Fruit fly (Drosophila melanogaster): Measurements from ENCODE around the gene CG9705.

Gene CG9705

dm6 chr3L:16805806-16806719 lies 26.2 kb downstream of the CG9705 start (continued):
- TF ChIP-seq Sin3A (optimal IDR thresholded peaks at IDR 0.05), result no peak
- no peak for TF ChIP-seq Atf3 (GFP tag; optimal IDR thresholded peaks at IDR 0.05)
- TF ChIP-seq CG17829 (tag; optimal IDR thresholded peaks at IDR 0.05), result peak; percentile 27
- no peak for TF ChIP-seq ems (GFP tag; optimal IDR thresholded peaks at IDR 0.05)
- TF ChIP-seq CG8944 (GFP tag; optimal IDR thresholded peaks at IDR 0.05), result peak; percentile 9
- peak; percentile 16 for TF ChIP-seq Xbp1 (GFP tag; optimal IDR thresholded peaks at IDR 0.05)
- peak; percentile 91 for TF ChIP-seq sens (GFP tag)
- TF ChIP-seq bowl (GFP tag; IDR thresholded peaks at IDR 0.05), result no peak
- peak; percentile 56 for TF ChIP-seq HLH54F (GFP tag; optimal IDR thresholded peaks at IDR 0.05)
- no peak for TF ChIP-seq insv (GFP tag; optimal IDR thresholded peaks at IDR 0.05)
- peak; percentile 23 for TF ChIP-seq PHDP (tag; optimal IDR thresholded peaks at IDR 0.05)
- TF ChIP-seq BtbVII (GFP tag; optimal IDR thresholded peaks at IDR 0.05), result peak; percentile 54
- TF ChIP-seq CG1602 (GFP tag; optimal IDR thresholded peaks at IDR 0.05), result peak; percentile 10
- TF ChIP-seq nom (GFP tag; optimal IDR thresholded peaks at IDR 0.05), result no peak
- no peak for TF ChIP-seq ac (GFP tag; optimal IDR thresholded peaks at IDR 0.05)
- TF ChIP-seq CG7556 (GFP tag; optimal IDR thresholded peaks at IDR 0.05), result peak; percentile 70
- no peak for TF ChIP-seq danr (GFP tag; IDR thresholded peaks at IDR 0.05)
- TF ChIP-seq CG13424 (tag; optimal IDR thresholded peaks at IDR 0.05), result peak; percentile 48
- TF ChIP-seq vnd (GFP tag; IDR thresholded peaks at IDR 0.05; ENCODE audit: partially characterized antibody), result no peak
- no peak for TF ChIP-seq gt (GFP tag; IDR thresholded peaks at IDR 0.05)
- no peak for TF ChIP-seq CG3726 (GFP tag; IDR thresholded peaks at IDR 0.05)
- peak; percentile 26 for TF ChIP-seq Hr3 (GFP tag; optimal IDR thresholded peaks at IDR 0.05)
- TF ChIP-seq NFAT (GFP tag; IDR thresholded peaks at IDR 0.05), result peak; percentile 13; the same call in 1 of the 2 replicates
- TF ChIP-seq B-H1 (GFP tag; IDR thresholded peaks at IDR 0.05), result no peak
- peak; percentile 46 for TF ChIP-seq CG8924 (tag; optimal IDR thresholded peaks at IDR 0.05)
- no peak; the same call in 1 of the 2 replicates for TF ChIP-seq amos (GFP tag; IDR thresholded peaks at IDR 0.05; ENCODE audit: partially characterized antibody)
- TF ChIP-seq CG10366 (GFP tag; IDR thresholded peaks at IDR 0.05), result no peak
- TF ChIP-seq disco-r (GFP tag; optimal IDR thresholded peaks at IDR 0.05), result peak; percentile 25
- no peak for TF ChIP-seq kay (GFP tag; optimal IDR thresholded peaks at IDR 0.05)
- peak; percentile 75 for TF ChIP-seq row (GFP tag; IDR thresholded peaks at IDR 0.05)
- TF ChIP-seq CG7745 (tag; optimal IDR thresholded peaks at IDR 0.05), result no peak
- no peak for TF ChIP-seq CG14965 (GFP tag; optimal IDR thresholded peaks at IDR 0.05; ENCODE audit: borderline replicate concordance)
- no peak for TF ChIP-seq hkb (optimal IDR thresholded peaks at IDR 0.05)
- TF ChIP-seq hkb (GFP tag; IDR thresholded peaks at IDR 0.05), result peak; percentile 31; the same call in 1 of the 2 replicates
- TF ChIP-seq wor (GFP tag; IDR thresholded peaks at IDR 0.05), result no peak
- no peak for TF ChIP-seq twi (tag; optimal IDR thresholded peaks at IDR 0.05)
- no peak for TF ChIP-seq tx (GFP tag; optimal IDR thresholded peaks at IDR 0.05)
- peak; percentile 12 for TF ChIP-seq nau (GFP tag; optimal IDR thresholded peaks at IDR 0.05)
- TF ChIP-seq CG10147 (GFP tag; optimal IDR thresholded peaks at IDR 0.05), result peak; percentile 53
- no peak for TF ChIP-seq sc (optimal IDR thresholded peaks at IDR 0.05)
- TF ChIP-seq sc (GFP tag; optimal IDR thresholded peaks at IDR 0.05), result no peak
- TF ChIP-seq CG13296 (GFP tag; optimal IDR thresholded peaks at IDR 0.05), result no peak
- TF ChIP-seq sim (GFP tag; IDR thresholded peaks at IDR 0.05), result no peak
- peak; percentile 54 for TF ChIP-seq cwo (GFP tag; optimal IDR thresholded peaks at IDR 0.05)
- no peak for TF ChIP-seq ewg (GFP tag; optimal IDR thresholded peaks at IDR 0.05)
- peak; percentile 26 to 64 for TF ChIP-seq Hr51 (GFP tag; optimal IDR thresholded peaks at IDR 0.05)
- TF ChIP-seq lab (GFP tag; optimal IDR thresholded peaks at IDR 0.05), result peak; percentile 76
- TF ChIP-seq CG9215 (GFP tag; IDR thresholded peaks at IDR 0.05), result 0 out of 2 replicates have a peak, but pooled peaks have one; percentile 6
- TF ChIP-seq jumu (GFP tag; optimal IDR thresholded peaks at IDR 0.05), result peak; percentile 25
- no peak for TF ChIP-seq NK7.1 (GFP tag; optimal IDR thresholded peaks at IDR 0.05)

Measured in whole organism, embryonic.